Fruit fly (Drosophila melanogaster): ENCODE measurements around the gene Neb-cGP.

Gene Neb-cGP

DNA sequence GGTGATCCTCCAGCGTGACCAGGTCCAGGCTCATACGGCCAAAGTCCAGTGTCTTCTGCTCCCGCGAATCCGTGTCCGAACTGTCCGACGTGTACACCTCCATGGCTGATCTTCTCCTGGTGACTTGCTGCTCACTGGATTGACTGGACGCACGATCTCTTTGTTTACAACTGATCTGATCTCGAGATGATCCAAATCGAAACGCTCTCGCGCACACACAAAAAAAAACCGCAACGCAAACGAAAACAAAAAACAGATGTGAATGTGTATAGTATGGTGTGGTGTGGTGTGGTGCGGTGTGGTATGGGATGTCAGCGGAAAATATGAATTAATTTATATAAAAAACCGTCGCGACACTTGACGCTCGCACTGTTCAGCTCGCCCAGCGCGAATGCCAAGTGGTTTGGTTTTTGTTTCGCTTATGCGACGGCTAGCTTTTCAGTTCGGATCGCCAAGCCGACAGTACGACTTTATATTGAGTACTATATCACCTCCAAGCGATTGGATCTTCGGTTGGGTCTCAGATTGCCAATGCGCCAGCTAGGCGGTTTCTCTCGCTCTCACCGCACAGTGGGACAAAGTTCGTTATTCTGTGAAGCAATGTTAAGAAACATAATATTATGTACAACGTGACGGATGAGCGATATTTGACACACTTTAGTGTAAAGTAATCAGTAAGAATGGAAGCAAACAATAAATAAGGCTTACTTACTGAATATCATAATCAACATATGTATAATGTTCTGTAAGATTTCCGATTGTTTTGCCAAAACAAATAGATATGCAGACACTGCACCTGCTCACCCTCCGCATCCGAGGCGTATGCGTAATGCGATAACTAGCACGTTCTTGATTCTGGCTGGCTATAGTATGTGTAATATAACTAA lies 25.9 kb downstream of the Neb-cGP start (continued):
- TF ChIP-seq ro (GFP tag; IDR thresholded peaks at IDR 0.05) (no peak), salm (tag; optimal IDR thresholded peaks at IDR 0.05) (no peak), CG16779 (GFP tag; IDR thresholded peaks at IDR 0.05) (peak; percentile 43; the same call in 1 of the 2 replicates), ERR (GFP tag; optimal IDR thresholded peaks at IDR 0.05) (peak; percentile 50), CG11696 (GFP tag; IDR thresholded peaks at IDR 0.05) (no peak), crc (GFP tag; optimal IDR thresholded peaks at IDR 0.05) (peak; percentile 5), CG1603 (tag; optimal IDR thresholded peaks at IDR 0.05) (peak; percentile 63), CG7987 (GFP tag; optimal IDR thresholded peaks at IDR 0.05) (peak; percentile 6), CG7963 (GFP tag; IDR thresholded peaks at IDR 0.05; ENCODE audit: partially characterized antibody) (no peak), CG10274 (GFP tag; optimal IDR thresholded peaks at IDR 0.05) (peak; percentile 49), NC2α (GFP tag; optimal IDR thresholded peaks at IDR 0.05) (no peak), gsb (GFP tag; IDR thresholded peaks at IDR 0.05) (peak; percentile 45; the same call in 1 of the 2 replicates), Sry-β (GFP tag; optimal IDR thresholded peaks at IDR 0.05) (no peak), Mes4 (GFP tag; optimal IDR thresholded peaks at IDR 0.05) (no peak), HHEX (GFP tag; optimal IDR thresholded peaks at IDR 0.05) (peak; percentile 34), ranshi (GFP tag; IDR thresholded peaks at IDR 0.05) (peak; percentile 47; the same call in 1 of the 2 replicates), Trl (optimal IDR thresholded peaks at IDR 0.05) (peak in 1 of 2 experiments; percentile 42), Trl (GFP tag; optimal IDR thresholded peaks at IDR 0.05) (peak; percentile 34), Myb (GFP tag; optimal IDR thresholded peaks at IDR 0.05) (peak; percentile 34), CrebB (tag; optimal IDR thresholded peaks at IDR 0.05) (peak; percentile 56), sug (tag; optimal IDR thresholded peaks at IDR 0.05) (peak; percentile 80), pros (GFP tag; optimal IDR thresholded peaks at IDR 0.05) (no peak), Doc3 (GFP tag; IDR thresholded peaks at IDR 0.05; ENCODE audit: partially characterized antibody) (no peak), pum (GFP tag; optimal IDR thresholded peaks at IDR 0.05) (no peak), CG4328 (GFP tag; optimal IDR thresholded peaks at IDR 0.05) (peak; percentile 55), Hand (GFP tag; optimal IDR thresholded peaks at IDR 0.05) (peak; percentile 62), Sin3A (optimal IDR thresholded peaks at IDR 0.05) (no peak), CG10654 (GFP tag; optimal IDR thresholded peaks at IDR 0.05) (peak; percentile 37), Ptx1 (GFP tag; IDR thresholded peaks at IDR 0.05) (peak; percentile 58), wek (GFP tag; optimal IDR thresholded peaks at IDR 0.05) (peak; percentile 4), CG31441 (GFP tag; IDR thresholded peaks at IDR 0.05) (peak; percentile 64), dysf (GFP tag; IDR thresholded peaks at IDR 0.05) (peak; percentile 75), Fer3 (tag; optimal IDR thresholded peaks at IDR 0.05) (peak; percentile 77), phol (tag; optimal IDR thresholded peaks at IDR 0.05) (peak; percentile 34), CG11085 (GFP tag; IDR thresholded peaks at IDR 0.05) (no peak), Med (GFP tag) (peak; percentile 91), CG18599 (GFP tag; optimal IDR thresholded peaks at IDR 0.05) (peak; percentile 85), Antp (GFP tag; optimal IDR thresholded peaks at IDR 0.05) (peak; percentile 40), fru (optimal IDR thresholded peaks at IDR 0.05) (no peak), ham (GFP tag; IDR thresholded peaks at IDR 0.05) (no peak), CG4360 (GFP tag; IDR thresholded peaks at IDR 0.05) (no peak), Hr51 (GFP tag; optimal IDR thresholded peaks at IDR 0.05) (peak; percentile 43 to 76), CG15514 (GFP tag; optimal IDR thresholded peaks at IDR 0.05) (peak; percentile 63), mld (GFP tag; IDR thresholded peaks at IDR 0.05; ENCODE audit: partially characterized antibody) (no peak), chn (GFP tag; optimal IDR thresholded peaks at IDR 0.05) (peak; percentile 25), CG32767 (GFP tag; IDR thresholded peaks at IDR 0.05) (no peak), CG12155 (GFP tag; optimal IDR thresholded peaks at IDR 0.05) (peak; percentile 34), shn (GFP tag; optimal IDR thresholded peaks at IDR 0.05) (peak; percentile 52), ken (GFP tag; IDR thresholded peaks at IDR 0.05) (no peak), ems (GFP tag; optimal IDR thresholded peaks at IDR 0.05) (peak; percentile 56)
